Worm (Caenorhabditis elegans) whole organism, L4 larva: Measurements from ENCODE around the gene fbxa-38.
"Not testable (repeated sequence)": the region's sequence is repeated elsewhere in the genome, so short reads cannot be mapped to it uniquely, and the experiment has no call there.

ENCODE experiments used
- fkh-10 ChIP-seq: fragments of 150-350 bp; optimal IDR thresholded peaks from 2 replicates; lab custom pipeline; 2014; ENCODE audit warnings: missing biosample characterization, missing genetic modification reagents, missing genetic modification characterization
- lin-39 ChIP-seq: fragments of 150-350 bp; optimal IDR thresholded peaks from 2 replicates; lab custom pipeline; 2014; ENCODE audit warnings: missing biosample characterization, missing genetic modification reagents, missing genetic modification characterization
- mdl-1 ChIP-seq, 2 experiments: fragments of 150-350 bp in 1 of 2; sonication (generic microtip) in 1 of 2; optimal IDR thresholded peaks; 2 replicates each; lab custom pipeline; 2014 to 2017; ENCODE audit warnings: missing biosample characterization in 2 of 2, missing genetic modification characterization in 2 of 2
- mep-1 ChIP-seq: fragments of 150-350 bp; sonication (generic microtip); optimal IDR thresholded peaks from 3 replicates; lab custom pipeline; 2014; ENCODE audit warnings: missing biosample characterization, missing genetic modification characterization
- nhr-11 ChIP-seq: fragments of 150-350 bp; optimal IDR thresholded peaks from 2 replicates; lab custom pipeline; 2014; ENCODE audit warnings: missing biosample characterization, missing genetic modification characterization
- nhr-6 ChIP-seq: fragments of 150-350 bp; optimal IDR thresholded peaks from 2 replicates; lab custom pipeline; 2014; ENCODE audit warnings: missing biosample characterization, missing genetic modification characterization
- pha-4 ChIP-seq, 2 experiments: fragments of 150-350 bp in 1 of 2; fragments of 200-800 bp in 1 of 2; sonication (Bioruptor generic) in 1 of 2; IDR thresholded peaks in 1 of 2; optimal IDR thresholded peaks in 1 of 2; 2 replicates each; pipeline versions ENCODE4 v1.3.6 to Lab custom; 2014 to 2022; ENCODE audit warnings: missing genetic modification characterization in 2 of 2, missing genetic modification reagents in 2 of 2, missing biosample characterization in 1 of 2, missing compliant biosample characterization in 1 of 2
- unc-130 ChIP-seq: sonication (generic microtip); optimal IDR thresholded peaks from 2 replicates; lab custom pipeline; 2016; ENCODE audit warnings: missing genetic modification reagents, missing genetic modification characterization, missing compliant biosample characterization

ce11 chrIII:2261353-2261752, 36.9 kb downstream of the fbxa-38 start, which contains the start of gene fbxa-42:
- TF ChIP-seq nhr-6 (tag; lab: Kevin White, UChicago); mep-1 (tag; lab: Kevin White, UChicago); mdl-1 (tag; optimal IDR thresholded peaks at IDR 0.05; lab: Kevin White, UChicago); fkh-10 (GFP tag; lab: Kevin White, UChicago); nhr-11 (tag; lab: Kevin White, UChicago); lin-39 (tag; lab: Kevin White, UChicago); unc-130 (GFP tag; lab: Kevin White, UChicago); pha-4 (GFP tag; IDR thresholded peaks at IDR 0.05; lab: Robert Waterston, UW); pha-4 (tag; optimal IDR thresholded peaks at IDR 0.05; lab: Kevin White, UChicago): not testable (repeated sequence)
